Fruit fly (Drosophila melanogaster) whole organism: ENCODE measurements around the gene CG32099.

Source experiments
- Dll ChIP-seq: fragments of >200 bp; optimal IDR thresholded peaks from 2 replicates; lab custom pipeline; 2017
- EcR ChIP-seq, 2 experiments: fragments of >200 bp; optimal IDR thresholded peaks; 2 replicates each; lab custom pipeline; 2017; ENCODE audit warnings: missing biosample characterization in 2 of 2, missing genetic modification characterization in 2 of 2, missing genetic modification reagents in 2 of 2
- pan ChIP-seq: fragments of >200 bp; optimal IDR thresholded peaks from 2 replicates; lab custom pipeline; 2017
- psq ChIP-seq: fragments of >200 bp; optimal IDR thresholded peaks from 2 replicates; lab custom pipeline; 2017
- usp ChIP-seq: fragments of >200 bp; optimal IDR thresholded peaks from 2 replicates; lab custom pipeline; 2017; ENCODE audit warnings: missing biosample characterization, missing genetic modification characterization, mixed read lengths

dm6 chr3L:12183967-12184366 lies 34.9 kb downstream of the CG32099 start:
- TF ChIP-seq psq (lab: Kevin White, UChicago) (no peak), Dll (lab: Kevin White, UChicago) (no peak), pan (lab: Kevin White, UChicago) (no peak), usp (GFP tag; lab: Kevin White, UChicago) (no peak), EcR (GFP tag; optimal IDR thresholded peaks at IDR 0.05; lab: Kevin White, UChicago) (no peak)
